Worm (Caenorhabditis elegans): ENCODE measurements around the gene C29F9.12.

The C29F9.12 gene

ce11 chrIII:86316-86715, 35.5 kb downstream of the C29F9.12 start, which contains the start of gene attf-3:
Gene attf-3 (minus strand): TSS chrIII:86384.
- TF ChIP-seq set-16 (GFP tag; IDR thresholded peaks at IDR 0.05) (no peak), arid-1 (GFP tag; conservative IDR thresholded peaks at IDR 0.05) (no peak), mdt-29 (GFP tag; IDR thresholded peaks at IDR 0.05) (no peak), F10B5.3 (tag; optimal IDR thresholded peaks at IDR 0.05) (no peak), ceh-62 (tag; optimal IDR thresholded peaks at IDR 0.05) (no peak), mes-2 (tag; optimal IDR thresholded peaks at IDR 0.05; ENCODE audit: poor library complexity, severe bottlenecking) (peak; percentile 74), zfp-3 (GFP tag; conservative IDR thresholded peaks at IDR 0.05) (no peak), zfp-2 (tag; optimal IDR thresholded peaks at IDR 0.05) (no peak), unc-62 (GFP tag; optimal IDR thresholded peaks at IDR 0.05 in 1 of 2) (peak in 1 of 2 experiments; percentile 39), unc-62 (tag; optimal IDR thresholded peaks at IDR 0.05) (no peak), madf-5 (GFP tag; IDR thresholded peaks at IDR 0.05) (no peak), unc-39 (tag; optimal IDR thresholded peaks at IDR 0.05) (no peak), nhr-42 (GFP tag; IDR thresholded peaks at IDR 0.05) (no peak), nhr-28 (tag; optimal IDR thresholded peaks at IDR 0.05) (peak; percentile 16), lir-3 (tag; optimal IDR thresholded peaks at IDR 0.05) (no peak), hlh-11 (tag; optimal IDR thresholded peaks at IDR 0.05) (peak; percentile 32), nhr-10 (tag; optimal IDR thresholded peaks at IDR 0.05) (no peak), unc-130 (GFP tag; optimal IDR thresholded peaks at IDR 0.05) (peak; percentile 81), attf-4 (tag; optimal IDR thresholded peaks at IDR 0.05) (no peak), nhr-25 (tag; optimal IDR thresholded peaks at IDR 0.05; ENCODE audit: borderline replicate concordance, insufficient read depth) (no peak), zag-1 (tag; optimal IDR thresholded peaks at IDR 0.05) (no peak), nhr-11 (tag; optimal IDR thresholded peaks at IDR 0.05) (no peak), duxl-1 (tag; optimal IDR thresholded peaks at IDR 0.05; ENCODE audit: poor library complexity) (no peak), dve-1 (tag; optimal IDR thresholded peaks at IDR 0.05; ENCODE audit: insufficient read depth) (peak; percentile 63), nhr-102 (tag; optimal IDR thresholded peaks at IDR 0.05) (no peak), F49E8.2 (tag; optimal IDR thresholded peaks at IDR 0.05; ENCODE audit: borderline replicate concordance) (no peak), egl-43 (GFP tag; IDR thresholded peaks at IDR 0.05) (no peak), pha-4 (GFP tag; IDR thresholded peaks at IDR 0.05) (no peak), pha-4 (tag; optimal IDR thresholded peaks at IDR 0.05) (no peak), rbr-2 (tag; optimal IDR thresholded peaks at IDR 0.05) (peak; percentile 39), dmd-6 (GFP tag; IDR thresholded peaks at IDR 0.05) (no peak), madf-9 (GFP tag; conservative IDR thresholded peaks at IDR 0.05) (no peak), nhr-77 (tag; optimal IDR thresholded peaks at IDR 0.05) (peak; percentile 9), snpc-1.2 (GFP tag; IDR thresholded peaks at IDR 0.05) (no peak), nhr-111 (GFP tag; optimal IDR thresholded peaks at IDR 0.05) (no peak), D1046.2 (GFP tag; IDR thresholded peaks at IDR 0.05) (no peak), ztf-7 (tag; optimal IDR thresholded peaks at IDR 0.05) (no peak), ZK546.5 (tag; optimal IDR thresholded peaks at IDR 0.05) (no peak), ceh-28 (tag; optimal IDR thresholded peaks at IDR 0.05) (no peak), cey-2 (tag; optimal IDR thresholded peaks at IDR 0.05; ENCODE audit: borderline replicate concordance, insufficient read depth) (no peak), daf-19 (GFP tag; conservative IDR thresholded peaks at IDR 0.05) (no peak), mdl-1 (tag; optimal IDR thresholded peaks at IDR 0.05) (no peak), nhr-48 (tag; optimal IDR thresholded peaks at IDR 0.05) (no peak), lsy-2 (tag; optimal IDR thresholded peaks at IDR 0.05) (peak in 1 of 2 experiments; percentile 87), ztf-11 (tag; optimal IDR thresholded peaks at IDR 0.05) (no peak), fos-1 (tag; optimal IDR thresholded peaks at IDR 0.05) (no peak), lin-29 (GFP tag; IDR thresholded peaks at IDR 0.05) (no peak), ama-1 (optimal IDR thresholded peaks at IDR 0.05) (no peak), lin-1 (GFP tag; IDR thresholded peaks at IDR 0.05) (no peak), F44E2.7 (GFP tag; IDR thresholded peaks at IDR 0.05) (no peak), saeg-2 (GFP tag; IDR thresholded peaks at IDR 0.05) (no peak), mxl-2 (GFP tag; conservative IDR thresholded peaks at IDR 0.05) (no peak)

Measured in whole organism, L4 larva.